Worm (Caenorhabditis elegans): Measurements from ENCODE around the gene ceh-57.

DNA sequence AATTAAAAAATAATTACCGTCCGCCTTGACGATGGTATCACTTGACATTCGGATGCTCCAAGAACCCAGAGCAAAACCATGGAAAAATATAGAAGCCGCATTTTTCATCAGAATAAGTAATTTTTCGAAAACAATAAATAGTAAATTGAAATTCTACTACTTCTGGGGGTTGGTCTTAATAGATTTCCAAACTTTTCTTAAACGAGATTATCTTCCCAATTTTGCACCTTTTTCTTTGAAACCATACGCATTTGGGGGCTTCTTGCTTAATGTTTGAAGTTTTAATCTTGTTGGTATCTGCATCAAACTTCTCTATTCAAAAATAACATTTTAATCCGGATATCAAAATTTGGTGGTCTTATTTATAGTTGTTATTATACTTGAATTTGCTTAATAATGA is 51.0 kb downstream of the ceh-57 start, which contains the start of gene gcy-5:
- TF ChIP-seq nhr-11 (tag; optimal IDR thresholded peaks at IDR 0.05), result no peak
- no peak for TF ChIP-seq fkh-10 (GFP tag; optimal IDR thresholded peaks at IDR 0.05)
- no peak for TF ChIP-seq nhr-237 (tag; optimal IDR thresholded peaks at IDR 0.05)
- no peak for TF ChIP-seq egl-27 (tag; optimal IDR thresholded peaks at IDR 0.05)
- no peak for TF ChIP-seq nhr-25 (tag; optimal IDR thresholded peaks at IDR 0.05)
